Worm (Caenorhabditis elegans) whole organism, L3 larva: ENCODE data around the gene camt-1.
A peak's percentile ranks its signal among the peaks of the same experiment; 100 is the strongest.

ENCODE experiments used
- ZK546.5 ChIP-seq: sonication (generic microtip); optimal IDR thresholded peaks from 2 replicates; lab custom pipeline; 2017; ENCODE audit warnings: missing biosample characterization, missing genetic modification characterization
- aly-2 ChIP-seq: fragments of 150-350 bp; optimal IDR thresholded peaks from 2 replicates; lab custom pipeline; 2014; ENCODE audit warnings: missing biosample characterization, missing genetic modification characterization
- ceh-16 ChIP-seq: sonication (generic microtip); optimal IDR thresholded peaks from 2 replicates; lab custom pipeline; 2017; ENCODE audit warnings: missing biosample characterization, missing genetic modification characterization
- ceh-28 ChIP-seq: fragments of 150-350 bp; optimal IDR thresholded peaks from 2 replicates; lab custom pipeline; 2014; ENCODE audit warnings: missing biosample characterization, missing genetic modification reagents, missing genetic modification characterization
- daf-12 ChIP-seq: fragments of 150-350 bp; optimal IDR thresholded peaks from 2 replicates; lab custom pipeline; 2014; ENCODE audit warnings: missing biosample characterization, missing genetic modification reagents, missing genetic modification characterization
- egl-27 ChIP-seq: sonication (generic microtip); optimal IDR thresholded peaks from 4 replicates; lab custom pipeline; 2017; ENCODE audit warnings: missing biosample characterization, missing genetic modification reagents, missing genetic modification characterization
- egl-5 ChIP-seq: fragments of 150-350 bp; optimal IDR thresholded peaks from 2 replicates; lab custom pipeline; 2017; ENCODE audit warnings: missing biosample characterization, missing genetic modification reagents, missing genetic modification characterization, inconsistent platforms
- elt-1 ChIP-seq: fragments of 150-350 bp; optimal IDR thresholded peaks from 2 replicates; lab custom pipeline; 2014; ENCODE audit warnings: missing biosample characterization, missing genetic modification characterization
- elt-2 ChIP-seq: sonication (generic microtip); optimal IDR thresholded peaks from 2 replicates; lab custom pipeline; 2016; ENCODE audit warnings: missing genetic modification reagents, mild to moderate bottlenecking, missing genetic modification characterization, missing compliant biosample characterization
- elt-3 ChIP-seq, 3 experiments: fragments of 150-350 bp in 1 of 3; sonication (generic microtip) in 2 of 3; optimal IDR thresholded peaks; 2 replicates in 2 of 3; 4 replicates in 1 of 3; lab custom pipeline; 2014 to 2017; ENCODE audit warnings: missing biosample characterization in 3 of 3, missing genetic modification characterization in 3 of 3
- fkh-10 ChIP-seq: sonication (generic microtip); optimal IDR thresholded peaks from 2 replicates; lab custom pipeline; 2017; ENCODE audit warnings: missing biosample characterization, missing genetic modification reagents, missing genetic modification characterization
- fos-1 ChIP-seq: fragments of 150-350 bp; optimal IDR thresholded peaks from 2 replicates; lab custom pipeline; 2014; ENCODE audit warnings: missing biosample characterization, missing genetic modification characterization
- hmg-11 ChIP-seq: sonication (generic microtip); optimal IDR thresholded peaks from 2 replicates; lab custom pipeline; 2016; ENCODE audit warnings: missing genetic modification characterization, missing compliant biosample characterization
- jun-1 ChIP-seq: fragments of 150-350 bp; optimal IDR thresholded peaks from 2 replicates; lab custom pipeline; 2014; ENCODE audit warnings: missing biosample characterization, missing genetic modification reagents, missing genetic modification characterization
- lin-15B ChIP-seq: fragments of 150-350 bp; optimal IDR thresholded peaks from 2 replicates; lab custom pipeline; 2014; ENCODE audit warnings: missing biosample characterization, missing genetic modification characterization
- lin-39 ChIP-seq: fragments of 150-350 bp; optimal IDR thresholded peaks from 2 replicates; lab custom pipeline; 2018; ENCODE audit warnings: missing biosample characterization, missing genetic modification reagents, missing genetic modification characterization
- lsy-12 ChIP-seq: sonication (generic microtip); optimal IDR thresholded peaks from 2 replicates; lab custom pipeline; 2016; ENCODE audit warnings: mild to moderate bottlenecking, missing genetic modification characterization, missing compliant biosample characterization
- mdl-1 ChIP-seq: fragments of 150-350 bp; optimal IDR thresholded peaks from 2 replicates; lab custom pipeline; 2014; ENCODE audit warnings: missing biosample characterization, missing genetic modification characterization
- mml-1 ChIP-seq: fragments of 150-350 bp; sonication (generic microtip); optimal IDR thresholded peaks from 3 replicates; lab custom pipeline; 2014; ENCODE audit warnings: missing biosample characterization, missing genetic modification characterization
- nfya-1 ChIP-seq: sonication (generic microtip); optimal IDR thresholded peaks from 2 replicates; lab custom pipeline; 2017; ENCODE audit warnings: missing genetic modification characterization, mild to moderate bottlenecking, missing compliant biosample characterization, antibody characterized with exemption, moderate library complexity; ENCODE audit not compliant: insufficient read depth
- nhr-12 ChIP-seq: fragments of 150-350 bp; optimal IDR thresholded peaks from 2 replicates; lab custom pipeline; 2014; ENCODE audit warnings: missing biosample characterization, missing genetic modification characterization
- nhr-23 ChIP-seq: fragments of 150-350 bp; optimal IDR thresholded peaks from 2 replicates; lab custom pipeline; 2014; ENCODE audit warnings: missing biosample characterization, missing genetic modification reagents, missing genetic modification characterization
- nhr-237 ChIP-seq: fragments of 150-350 bp; optimal IDR thresholded peaks from 2 replicates; lab custom pipeline; 2014; ENCODE audit warnings: missing biosample characterization, missing genetic modification characterization
- nhr-43 ChIP-seq: sonication (generic microtip); optimal IDR thresholded peaks from 2 replicates; lab custom pipeline; 2016; ENCODE audit warnings: mild to moderate bottlenecking, missing genetic modification characterization, missing compliant biosample characterization; ENCODE audit not compliant: poor library complexity, severe bottlenecking
- nhr-67 ChIP-seq: fragments of 150-350 bp; optimal IDR thresholded peaks from 2 replicates; lab custom pipeline; 2014; ENCODE audit warnings: missing biosample characterization, missing genetic modification characterization
- nhr-76 ChIP-seq: fragments of 150-350 bp; sonication (generic microtip); optimal IDR thresholded peaks from 5 replicates; lab custom pipeline; 2014; ENCODE audit warnings: missing biosample characterization, missing genetic modification characterization
- pha-4 ChIP-seq: fragments of 150-350 bp; optimal IDR thresholded peaks from 2 replicates; lab custom pipeline; 2014; ENCODE audit warnings: missing biosample characterization, missing genetic modification reagents, missing genetic modification characterization
- pqm-1 ChIP-seq: fragments of 150-350 bp; optimal IDR thresholded peaks from 2 replicates; lab custom pipeline; 2017; ENCODE audit warnings: missing biosample characterization, missing genetic modification characterization, inconsistent platforms
- sea-2 ChIP-seq: fragments of 150-350 bp; sonication (generic microtip); optimal IDR thresholded peaks from 4 replicates; lab custom pipeline; 2014; ENCODE audit warnings: missing biosample characterization, missing genetic modification reagents, missing genetic modification characterization
- skn-1 ChIP-seq: fragments of 150-350 bp; optimal IDR thresholded peaks from 2 replicates; lab custom pipeline; 2014; ENCODE audit warnings: missing biosample characterization, missing genetic modification characterization
- snpc-4 ChIP-seq: fragments of 150-350 bp; optimal IDR thresholded peaks from 2 replicates; lab custom pipeline; 2014; ENCODE audit warnings: missing biosample characterization, missing genetic modification characterization
- tbx-2 ChIP-seq: sonication (generic microtip); optimal IDR thresholded peaks from 2 replicates; lab custom pipeline; 2016; ENCODE audit warnings: mild to moderate bottlenecking, missing genetic modification characterization, missing compliant biosample characterization
- ztf-11 ChIP-seq: fragments of 150-350 bp; optimal IDR thresholded peaks from 2 replicates; lab custom pipeline; 2014; ENCODE audit warnings: missing biosample characterization, missing genetic modification characterization
- ztf-4 ChIP-seq: fragments of 150-350 bp; optimal IDR thresholded peaks from 2 replicates; lab custom pipeline; 2014; ENCODE audit warnings: missing biosample characterization, missing genetic modification characterization

The camt-1 gene

ce11 chrII:4460851-4461250 lies 44.1 kb downstream of the camt-1 start, which contains the start of the genes T12C9.7 and vps-18:
T12C9.7 (minus strand) TSS chrII:4460951.
vps-18 (plus strand) TSS chrII:4461130.
- TF ChIP-seq jun-1, result no peak
- no peak for TF ChIP-seq lin-39 (tag; lab: Kevin White, UChicago)
- TF ChIP-seq elt-3 (tag; optimal IDR thresholded peaks at IDR 0.05; lab: Kevin White, UChicago), result no peak
- TF ChIP-seq lin-15B (tag; lab: Kevin White, UChicago), result no peak
- no peak for TF ChIP-seq snpc-4 (tag; lab: Kevin White, UChicago)
- no peak for TF ChIP-seq elt-2 (tag; lab: Kevin White, UChicago)
- no peak for TF ChIP-seq fos-1
- TF ChIP-seq elt-1 (tag; lab: Kevin White, UChicago), result no peak

ce11 chrII:4460297-4460696 lies 44.6 kb downstream of the camt-1 start:
- no peak for TF ChIP-seq egl-5 (tag; lab: Kevin White, UChicago)
- no peak for TF ChIP-seq nfya-1
- no peak for TF ChIP-seq ztf-11 (tag; lab: Kevin White, UChicago)
- no peak for TF ChIP-seq nhr-23 (tag; lab: Kevin White, UChicago)
- TF ChIP-seq pha-4 (tag; lab: Kevin White, UChicago), result no peak
- no peak for TF ChIP-seq lin-39 (tag; lab: Kevin White, UChicago)
- TF ChIP-seq mml-1 (tag; lab: Kevin White, UChicago), result no peak
- no peak for TF ChIP-seq skn-1
- TF ChIP-seq sea-2 (GFP tag; lab: Kevin White, UChicago), result no peak
- no peak for TF ChIP-seq nhr-12 (tag; lab: Kevin White, UChicago)
- TF ChIP-seq hmg-11 (tag; lab: Kevin White, UChicago), result no peak
- TF ChIP-seq ZK546.5 (tag; lab: Kevin White, UChicago), result no peak
- TF ChIP-seq elt-3 (tag; optimal IDR thresholded peaks at IDR 0.05; lab: Kevin White, UChicago), result no peak
- TF ChIP-seq ztf-4, result no peak
- no peak for TF ChIP-seq tbx-2
- no peak for TF ChIP-seq lin-15B (tag; lab: Kevin White, UChicago)
- no peak for TF ChIP-seq lsy-12 (tag; lab: Kevin White, UChicago)

- TF ChIP-seq lin-39 (tag; lab: Kevin White, UChicago), result peak; percentile 70
- no peak for TF ChIP-seq mdl-1 (tag; lab: Kevin White, UChicago)
- TF ChIP-seq fos-1, result no peak
- peak; percentile 87 for TF ChIP-seq hmg-11 (tag; lab: Kevin White, UChicago)
- peak; percentile 65 for TF ChIP-seq nfya-1
- TF ChIP-seq tbx-2, result no peak
- TF ChIP-seq pqm-1 (tag; lab: Kevin White, UChicago), result no peak
- no peak for TF ChIP-seq fkh-10
- TF ChIP-seq ztf-4, result no peak
- no peak for TF ChIP-seq nhr-237 (tag; lab: Kevin White, UChicago)
- no peak for TF ChIP-seq ZK546.5 (tag; lab: Kevin White, UChicago)
- no peak for TF ChIP-seq nhr-76
- TF ChIP-seq, all 47 proteins: peak for 3
These were observed 48.9 kb downstream of the camt-1 start for ce11 chrII:4456024-4456423.

- TF ChIP-seq ceh-28 (tag; lab: Kevin White, UChicago), result no peak
- TF ChIP-seq egl-5 (tag; lab: Kevin White, UChicago), result no peak
- no peak for TF ChIP-seq pqm-1 (tag; lab: Kevin White, UChicago)
- TF ChIP-seq ceh-16, result no peak
- TF ChIP-seq nhr-12 (tag; lab: Kevin White, UChicago), result no peak
- no peak for TF ChIP-seq elt-1 (tag; lab: Kevin White, UChicago)
- TF ChIP-seq aly-2 (tag; lab: Kevin White, UChicago), result no peak
- no peak for TF ChIP-seq lin-15B (tag; lab: Kevin White, UChicago)
- TF ChIP-seq ztf-4, result no peak
- no peak for TF ChIP-seq snpc-4 (tag; lab: Kevin White, UChicago)
- TF ChIP-seq ztf-11 (tag; lab: Kevin White, UChicago), result no peak
- no peak for TF ChIP-seq nhr-67 (tag; lab: Kevin White, UChicago)
- no peak for TF ChIP-seq nhr-237 (tag; lab: Kevin White, UChicago)
- no peak for TF ChIP-seq egl-27 (tag; lab: Kevin White, UChicago)
- TF ChIP-seq fos-1, result no peak
- TF ChIP-seq jun-1, result no peak
- no peak for TF ChIP-seq daf-12 (tag; lab: Kevin White, UChicago)
- no peak for TF ChIP-seq nhr-23 (tag; lab: Kevin White, UChicago)
- no peak for TF ChIP-seq nhr-43 (tag; lab: Kevin White, UChicago)
- TF ChIP-seq, all 47 proteins: peak for 0
These were observed 50.1 kb downstream of the camt-1 start for ce11 chrII:4454823-4455222.
